Fruit fly (Drosophila melanogaster) whole organism, wandering third instar larva: ENCODE measurements around the gene CG8289.

Experiments
- Abd-B ChIP-seq: fragments of >200 bp; optimal IDR thresholded peaks from 2 replicates; lab custom pipeline; 2017; ENCODE audit warnings: missing biosample characterization, missing genetic modification characterization
- CG32264 ChIP-seq: fragments of 200-800 bp; sonication (Bioruptor generic); optimal IDR thresholded peaks from 2 replicates; lab custom pipeline; 2016; ENCODE audit warnings: missing biosample characterization, missing genetic modification characterization
- CG9705 ChIP-seq: fragments of 200-800 bp; sonication (Bioruptor generic); optimal IDR thresholded peaks from 2 replicates; lab custom pipeline; 2018; ENCODE audit warnings: missing biosample characterization, mild to moderate bottlenecking, missing genetic modification characterization
- CrebA ChIP-seq: fragments of 200-800 bp; sonication (Bioruptor generic); optimal IDR thresholded peaks from 2 replicates; lab custom pipeline; 2016; ENCODE audit warnings: missing biosample characterization, mild to moderate bottlenecking, missing genetic modification characterization, borderline replicate concordance
- Dfd ChIP-seq: fragments of >200 bp; optimal IDR thresholded peaks from 2 replicates; lab custom pipeline; 2017; ENCODE audit warnings: missing biosample characterization, missing genetic modification characterization
- Dif ChIP-seq: fragments of 200-275, 200-300 bp; sonication (Bioruptor generic); optimal IDR thresholded peaks from 2 replicates; lab custom pipeline; 2018; ENCODE audit warnings: missing biosample characterization, missing genetic modification characterization; ENCODE audit not compliant: partially characterized antibody
- GATAd ChIP-seq: sonication (Bioruptor generic); optimal IDR thresholded peaks from 2 replicates; lab custom pipeline; 2016; ENCODE audit warnings: missing biosample characterization, missing genetic modification characterization
- HLH106 ChIP-seq: fragments of 200-800 bp; optimal IDR thresholded peaks from 3 replicates; lab custom pipeline; 2019; ENCODE audit warnings: missing biosample characterization, mild to moderate bottlenecking, missing genetic modification characterization, moderate library complexity
- Hnf4 ChIP-seq: fragments of 200-800 bp; sonication (Bioruptor generic); optimal IDR thresholded peaks from 2 replicates; lab custom pipeline; 2016; ENCODE audit warnings: missing biosample characterization, mild to moderate bottlenecking, missing genetic modification characterization
- Hr78 ChIP-seq: fragments of >200 bp; optimal IDR thresholded peaks from 2 replicates; lab custom pipeline; 2017; ENCODE audit warnings: missing biosample characterization, missing genetic modification characterization
- Hr83 ChIP-seq: fragments of 200-300 bp; sonication (Bioruptor generic); optimal IDR thresholded peaks from 2 replicates; lab custom pipeline; 2016; ENCODE audit warnings: missing biosample characterization, mild to moderate bottlenecking, missing genetic modification characterization, moderate library complexity; ENCODE audit not compliant: poor library complexity, severe bottlenecking
- Jra ChIP-seq: sonication (Bioruptor generic); optimal IDR thresholded peaks from 2 replicates; lab custom pipeline; 2016; ENCODE audit warnings: missing biosample characterization, missing genetic modification characterization
- Mio ChIP-seq: sonication (Bioruptor generic); optimal IDR thresholded peaks from 2 replicates; lab custom pipeline; 2016; ENCODE audit warnings: missing biosample characterization, missing genetic modification characterization
- Myc ChIP-seq: fragments of >200 bp; optimal IDR thresholded peaks from 2 replicates; lab custom pipeline; 2017
- N ChIP-seq: fragments of >200 bp; optimal IDR thresholded peaks from 2 replicates; lab custom pipeline; 2018; ENCODE audit warnings: missing biosample characterization, missing external identifiers, missing genetic modification characterization
- OdsH ChIP-seq: fragments of 200-800 bp; sonication (Bioruptor generic); optimal IDR thresholded peaks from 2 replicates; lab custom pipeline; 2016; ENCODE audit warnings: missing biosample characterization, mild to moderate bottlenecking, missing genetic modification characterization
- Rel ChIP-seq, 2 experiments: fragments of 200-800 bp; sonication (Bioruptor generic) in 1 of 2; optimal IDR thresholded peaks; 2 replicates in 1 of 2; 3 replicates in 1 of 2; lab custom pipeline; 2016 to 2019; ENCODE audit warnings: mild to moderate bottlenecking in 2 of 2, missing biosample characterization in 2 of 2, missing genetic modification characterization in 2 of 2, moderate library complexity in 1 of 2
- Sp1 ChIP-seq: fragments of 200-800 bp; sonication (Bioruptor generic); optimal IDR thresholded peaks from 3 replicates; lab custom pipeline; 2019; ENCODE audit warnings: missing biosample characterization, mild to moderate bottlenecking, missing genetic modification characterization, moderate library complexity
- Vsx2 ChIP-seq: fragments of 200-300, 225-300 bp; sonication (Bioruptor generic); optimal IDR thresholded peaks from 2 replicates; lab custom pipeline; 2018; ENCODE audit warnings: missing biosample characterization, missing genetic modification characterization; ENCODE audit not compliant: partially characterized antibody
- br ChIP-seq: fragments of 200-800 bp; sonication (Bioruptor generic); optimal IDR thresholded peaks from 2 replicates; lab custom pipeline; 2016; ENCODE audit warnings: missing biosample characterization, missing genetic modification characterization
- brk ChIP-seq: fragments of 200-800 bp; sonication (Bioruptor generic); optimal IDR thresholded peaks from 2 replicates; lab custom pipeline; 2016; ENCODE audit warnings: missing biosample characterization, mild to moderate bottlenecking, missing genetic modification characterization
- dl ChIP-seq, 2 experiments: fragments of 175-275, 200-275 bp in 1 of 2; fragments of 200-275 bp in 1 of 2; sonication (Bioruptor generic); optimal IDR thresholded peaks; lab custom pipeline; 2018; ENCODE audit warnings: mild to moderate bottlenecking in 2 of 2, missing biosample characterization in 2 of 2, missing genetic modification characterization in 2 of 2, moderate library complexity in 2 of 2; ENCODE audit not compliant: partially characterized antibody in 2 of 2, insufficient read depth in 1 of 2
- dmrt93B ChIP-seq: fragments of 200-800 bp; sonication (Bioruptor generic); optimal IDR thresholded peaks from 2 replicates; lab custom pipeline; 2018; ENCODE audit warnings: missing biosample characterization, mild to moderate bottlenecking, missing genetic modification characterization
- dsf ChIP-seq: sonication (Bioruptor generic); optimal IDR thresholded peaks from 2 replicates; lab custom pipeline; 2016; ENCODE audit warnings: missing biosample characterization, missing genetic modification characterization, borderline replicate concordance
- ey ChIP-seq: fragments of 200-800 bp; sonication (Bioruptor generic); optimal IDR thresholded peaks from 2 replicates; lab custom pipeline; 2016; ENCODE audit warnings: missing biosample characterization, missing genetic modification characterization
- foxo ChIP-seq, 2 experiments: fragments of 200-800 bp; sonication (Bioruptor generic); optimal IDR thresholded peaks; 2 replicates in 1 of 2; 3 replicates in 1 of 2; lab custom pipeline; 2016 to 2017; ENCODE audit warnings: missing biosample characterization in 2 of 2, missing genetic modification characterization in 2 of 2
- fru ChIP-seq: fragments of 200-800 bp; sonication (Bioruptor generic); optimal IDR thresholded peaks from 3 replicates; lab custom pipeline; 2016; ENCODE audit warnings: missing biosample characterization, mild to moderate bottlenecking, missing genetic modification characterization
- h ChIP-seq: fragments of 200-800 bp; sonication (Bioruptor generic); optimal IDR thresholded peaks from 3 replicates; lab custom pipeline; 2016; ENCODE audit warnings: missing biosample characterization, mild to moderate bottlenecking, missing genetic modification characterization
- jim ChIP-seq: fragments of 175-275, 200-325 bp; sonication (Bioruptor generic); optimal IDR thresholded peaks from 2 replicates; lab custom pipeline; 2016; ENCODE audit warnings: missing biosample characterization, mild to moderate bottlenecking, missing genetic modification characterization
- lola ChIP-seq: fragments of >200 bp; optimal IDR thresholded peaks from 2 replicates; lab custom pipeline; 2017; ENCODE audit warnings: missing biosample characterization, missing genetic modification characterization
- pan ChIP-seq: fragments of >200 bp; optimal IDR thresholded peaks from 2 replicates; lab custom pipeline; 2017
- psq ChIP-seq: fragments of 200-800 bp; sonication (Bioruptor generic); optimal IDR thresholded peaks from 3 replicates; lab custom pipeline; 2017; ENCODE audit warnings: missing biosample characterization, mild to moderate bottlenecking, missing genetic modification characterization, moderate library complexity
- rgr ChIP-seq: fragments of 200-800 bp; sonication (Bioruptor generic); optimal IDR thresholded peaks from 3 replicates; lab custom pipeline; 2016; ENCODE audit warnings: missing biosample characterization, mild to moderate bottlenecking, missing genetic modification characterization
- sage ChIP-seq: fragments of 200-800 bp; sonication (Bioruptor generic); optimal IDR thresholded peaks from 2 replicates; lab custom pipeline; 2016; ENCODE audit warnings: missing biosample characterization, mild to moderate bottlenecking, missing genetic modification characterization
- tai ChIP-seq: sonication (Bioruptor generic); optimal IDR thresholded peaks from 2 replicates; lab custom pipeline; 2016; ENCODE audit warnings: missing biosample characterization, missing genetic modification characterization
- usp ChIP-seq: fragments of >200 bp; optimal IDR thresholded peaks from 2 replicates; lab custom pipeline; 2017; ENCODE audit warnings: missing biosample characterization, missing genetic modification characterization
- woc ChIP-seq: sonication (Bioruptor generic); optimal IDR thresholded peaks from 2 replicates; lab custom pipeline; 2016; ENCODE audit warnings: missing biosample characterization, mild to moderate bottlenecking, missing genetic modification characterization

Gene CG8289

DNA sequence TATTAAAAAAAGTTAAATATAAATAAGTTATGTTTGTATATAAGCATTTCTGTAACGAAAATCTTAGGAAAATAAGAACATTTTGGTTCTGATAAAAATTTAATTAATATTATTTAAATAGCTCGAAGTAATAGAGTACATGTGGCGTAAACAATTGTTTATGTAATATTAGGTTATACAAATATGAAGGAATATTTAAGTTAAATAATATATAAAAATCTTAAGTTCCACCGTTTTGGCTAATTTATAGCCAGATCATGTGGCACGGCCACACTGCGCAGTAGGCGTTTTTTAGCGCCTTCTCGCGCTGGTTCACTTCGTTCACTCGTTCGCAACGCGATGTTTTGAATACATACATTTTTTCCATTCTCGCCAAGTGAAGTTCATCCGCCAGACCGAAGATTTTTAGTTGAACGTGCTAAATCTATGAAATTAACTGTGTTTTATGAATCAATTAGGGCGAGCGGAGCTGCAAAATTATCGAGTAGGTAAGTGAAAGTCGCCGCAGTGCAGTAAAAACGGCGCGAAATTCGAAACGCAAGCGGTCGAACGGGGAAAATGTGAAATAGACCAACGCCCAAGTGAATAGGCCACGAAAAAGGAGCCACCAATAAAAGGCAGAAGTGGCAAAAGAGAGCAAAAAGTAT lies 21.3 kb upstream of the CG8289 start, which contains the start of gene beta-Spec:
Gene beta-Spec (plus strand): TSS at position 323 of the 647 bp plus-strand sequence.
- TF ChIP-seq dmrt93B (GFP tag; lab: Kevin White, UChicago) (no peak), lola (GFP tag; lab: Kevin White, UChicago) (no peak), psq (GFP tag; lab: Kevin White, UChicago) (peak; percentile 43), Hr83 (GFP tag; lab: Kevin White, UChicago) (no peak), Rel (GFP tag; optimal IDR thresholded peaks at IDR 0.05; lab: Kevin White, UChicago) (no peak), Rel (tag; optimal IDR thresholded peaks at IDR 0.05; lab: Kevin White, UChicago) (no peak), pan (no peak), CrebA (GFP tag; lab: Kevin White, UChicago) (no peak), Sp1 (no peak), Mio (no peak), ey (no peak), HLH106 (tag; lab: Kevin White, UChicago) (peak; percentile 18), Jra (GFP tag; lab: Kevin White, UChicago) (no peak), Hr78 (GFP tag; lab: Kevin White, UChicago) (no peak), Hnf4 (GFP tag; lab: Kevin White, UChicago) (no peak), Myc (peak; percentile 78), h (GFP tag; lab: Kevin White, UChicago) (no peak), Dif (no peak)

- TF ChIP-seq tai (GFP tag; lab: Kevin White, UChicago) = no peak
- TF ChIP-seq brk (GFP tag; lab: Kevin White, UChicago) = no peak
- TF ChIP-seq dsf = no peak
- TF ChIP-seq CrebA (GFP tag; lab: Kevin White, UChicago) = no peak
- TF ChIP-seq HLH106 (tag; lab: Kevin White, UChicago) = no peak
- TF ChIP-seq pan = no peak
- TF ChIP-seq CG9705 = no peak
- TF ChIP-seq Dif = no peak
- TF ChIP-seq Hnf4 (GFP tag; lab: Kevin White, UChicago) = no peak
- TF ChIP-seq foxo (GFP tag; optimal IDR thresholded peaks at IDR 0.05; lab: Kevin White, UChicago) = no peak
- no peak for TF ChIP-seq Mio
- no peak for TF ChIP-seq Myc
- no peak for TF ChIP-seq rgr
- TF ChIP-seq Hr78 (GFP tag; lab: Kevin White, UChicago) = no peak
- TF ChIP-seq jim (GFP tag; lab: Kevin White, UChicago) = no peak
Measured at dm6 chrX:17656501-17656900, 20.7 kb upstream of the CG8289 start, which contains the start of gene IntS2. TSS of gene IntS2 (minus strand) at chrX:17656818.

- TF ChIP-seq GATAd (GFP tag; lab: Kevin White, UChicago) (no peak), HLH106 (tag; lab: Kevin White, UChicago) (no peak), CrebA (GFP tag; lab: Kevin White, UChicago) (no peak), Mio (no peak), CG9705 (no peak), sage (no peak), Dfd (no peak), Vsx2 (GFP tag; lab: Kevin White, UChicago) (no peak), fru (GFP tag; lab: Kevin White, UChicago) (no peak), Rel (GFP tag; optimal IDR thresholded peaks at IDR 0.05; lab: Kevin White, UChicago) (no peak), Rel (tag; optimal IDR thresholded peaks at IDR 0.05; lab: Kevin White, UChicago) (peak; percentile 77), jim (GFP tag; lab: Kevin White, UChicago) (no peak), brk (GFP tag; lab: Kevin White, UChicago) (no peak), Hnf4 (GFP tag; lab: Kevin White, UChicago) (no peak), rgr (no peak), Hr78 (GFP tag; lab: Kevin White, UChicago) (no peak), Sp1 (no peak), dl (GFP tag; optimal IDR thresholded peaks at IDR 0.05; lab: Kevin White, UChicago; ENCODE audit: insufficient read depth in 1 of 2, partially characterized antibody in 2 of 2) (no peak), psq (GFP tag; lab: Kevin White, UChicago) (no peak), foxo (GFP tag; optimal IDR thresholded peaks at IDR 0.05; lab: Kevin White, UChicago) (no peak), dmrt93B (GFP tag; lab: Kevin White, UChicago) (no peak), ey (no peak), lola (GFP tag; lab: Kevin White, UChicago) (no peak), Jra (GFP tag; lab: Kevin White, UChicago) (no peak), usp (no peak), Myc (no peak), pan (no peak), br (GFP tag; lab: Kevin White, UChicago) (no peak), tai (GFP tag; lab: Kevin White, UChicago) (no peak), OdsH (GFP tag; lab: Kevin White, UChicago) (no peak), Abd-B (peak; percentile 32), CG32264 (GFP tag; lab: Kevin White, UChicago) (no peak), N (peak; percentile 79), Hr83 (GFP tag; lab: Kevin White, UChicago) (no peak), woc (GFP tag; lab: Kevin White, UChicago) (no peak), Dif (peak; percentile 60)
- TF ChIP-seq, all 38 proteins: peak for 4
Measured at dm6 chrX:17651998-17652738, 16.3 kb upstream of the CG8289 start, which contains the start of gene RhoGAPp190. TSS of gene RhoGAPp190 (minus strand) at chrX:17652562.
